Fruit fly (Drosophila melanogaster): ENCODE results near the gene CG31145.

Gene CG31145

DNA sequence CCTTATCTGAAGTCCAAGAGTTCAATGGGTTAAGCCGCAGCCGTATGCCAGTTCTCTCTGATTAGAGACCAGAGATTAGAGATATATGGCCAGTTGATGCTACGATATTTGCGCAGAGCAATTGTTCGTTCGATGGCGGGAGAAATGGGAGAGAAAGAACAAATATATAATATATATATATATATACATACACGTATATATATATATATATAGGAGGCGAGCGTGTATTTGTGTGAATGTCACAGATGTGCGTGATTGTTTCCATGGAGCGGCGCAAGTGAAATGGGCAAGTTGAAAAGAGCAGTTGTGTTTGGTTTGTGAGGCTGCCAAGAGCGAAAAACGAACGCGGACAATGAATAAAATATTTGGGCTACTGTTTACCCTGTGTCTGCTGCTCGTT, 7.6 kb upstream of the CG31145 start, which contains the start of gene GILT3:
GILT3 (plus strand) TSS at position 301 of the 400 bp plus-strand sequence.
- TF ChIP-seq ey (GFP tag; optimal IDR thresholded peaks at IDR 0.05): no peak
- TF ChIP-seq Hr83 (GFP tag; optimal IDR thresholded peaks at IDR 0.05; ENCODE audit: poor library complexity, severe bottlenecking): no peak
- no peak for TF ChIP-seq Hnf4 (GFP tag; optimal IDR thresholded peaks at IDR 0.05)
- TF ChIP-seq tai (GFP tag; optimal IDR thresholded peaks at IDR 0.05): no peak
- TF ChIP-seq dl (GFP tag; optimal IDR thresholded peaks at IDR 0.05; ENCODE audit: insufficient read depth in 1 of 2, partially characterized antibody in 2 of 2): no peak
- TF ChIP-seq Mio (GFP tag; optimal IDR thresholded peaks at IDR 0.05): no peak
- no peak for TF ChIP-seq HLH106 (tag; optimal IDR thresholded peaks at IDR 0.05)
- no peak for TF ChIP-seq br (GFP tag; optimal IDR thresholded peaks at IDR 0.05)
- no peak for TF ChIP-seq CrebA (GFP tag; optimal IDR thresholded peaks at IDR 0.05; ENCODE audit: borderline replicate concordance)

DNA sequence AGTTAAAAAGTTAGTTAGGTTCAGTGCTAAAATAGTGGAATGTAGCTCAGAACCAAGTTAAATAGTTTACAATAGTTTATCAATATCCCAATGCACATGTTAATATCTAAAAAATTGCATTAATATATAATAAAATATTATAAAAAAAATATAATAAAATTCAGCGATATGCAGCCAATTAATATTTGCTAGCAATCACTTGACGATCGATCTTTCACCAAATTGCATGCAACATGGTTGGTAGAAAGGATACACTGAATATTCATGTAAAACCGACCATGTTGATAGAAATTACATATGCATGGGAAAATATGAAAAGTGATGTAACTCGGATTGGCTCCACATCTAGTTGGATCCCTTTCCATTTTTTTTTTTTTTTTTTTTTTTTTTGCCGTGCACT, 6.2 kb upstream of the CG31145 start:
- no peak for TF ChIP-seq foxo (GFP tag; optimal IDR thresholded peaks at IDR 0.05)
- no peak for TF ChIP-seq usp (GFP tag; optimal IDR thresholded peaks at IDR 0.05)
- TF ChIP-seq h (GFP tag; optimal IDR thresholded peaks at IDR 0.05): no peak
- no peak for TF ChIP-seq jim (GFP tag; optimal IDR thresholded peaks at IDR 0.05)
- no peak for TF ChIP-seq brk (GFP tag; optimal IDR thresholded peaks at IDR 0.05)

dm6 chr3R:23674369-23674768, 4.9 kb upstream of the CG31145 start:
- TF ChIP-seq dl (GFP tag; optimal IDR thresholded peaks at IDR 0.05; ENCODE audit: insufficient read depth in 1 of 2, partially characterized antibody in 2 of 2): no peak
- no peak for TF ChIP-seq CrebA (GFP tag; optimal IDR thresholded peaks at IDR 0.05; ENCODE audit: borderline replicate concordance)
- TF ChIP-seq dsf (GFP tag; optimal IDR thresholded peaks at IDR 0.05; ENCODE audit: borderline replicate concordance): no peak
- TF ChIP-seq GATAd (GFP tag; optimal IDR thresholded peaks at IDR 0.05): no peak
- TF ChIP-seq CG32264 (GFP tag; optimal IDR thresholded peaks at IDR 0.05): no peak
- TF ChIP-seq Vsx2 (GFP tag; optimal IDR thresholded peaks at IDR 0.05; ENCODE audit: partially characterized antibody): no peak
- no peak for TF ChIP-seq Dfd (GFP tag; optimal IDR thresholded peaks at IDR 0.05)
- TF ChIP-seq Sp1 (GFP tag; optimal IDR thresholded peaks at IDR 0.05): no peak
- TF ChIP-seq ey (GFP tag; optimal IDR thresholded peaks at IDR 0.05): no peak
- no peak for TF ChIP-seq Jra (GFP tag; optimal IDR thresholded peaks at IDR 0.05)
- no peak for TF ChIP-seq dmrt93B (GFP tag; optimal IDR thresholded peaks at IDR 0.05)

DNA sequence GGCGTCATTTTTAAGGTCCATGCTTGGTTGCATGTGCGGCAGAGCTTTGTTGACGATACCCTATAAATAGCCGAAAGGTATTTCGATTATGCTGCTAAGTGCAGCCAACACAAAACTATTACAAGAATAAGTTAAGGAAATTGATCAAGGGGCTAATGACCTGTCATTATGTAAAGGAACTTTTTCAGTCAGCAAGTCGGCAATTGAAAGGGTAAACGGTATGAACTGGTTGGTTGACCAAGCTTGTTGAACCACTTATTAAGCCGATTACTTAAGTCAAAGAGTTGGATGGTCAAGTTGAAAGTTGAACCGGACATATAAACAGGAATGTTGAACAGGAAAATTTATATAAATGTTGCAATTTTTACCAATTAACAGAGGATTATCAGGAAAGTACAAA, 3.6 kb upstream of the CG31145 start:
- TF ChIP-seq Hr78 (GFP tag; optimal IDR thresholded peaks at IDR 0.05) (no peak), N (GFP tag; optimal IDR thresholded peaks at IDR 0.05) (no peak), Sp1 (GFP tag; optimal IDR thresholded peaks at IDR 0.05) (no peak), br (GFP tag; optimal IDR thresholded peaks at IDR 0.05) (no peak), dl (GFP tag; optimal IDR thresholded peaks at IDR 0.05; ENCODE audit: insufficient read depth in 1 of 2, partially characterized antibody in 2 of 2) (no peak), brk (GFP tag; optimal IDR thresholded peaks at IDR 0.05) (no peak), Myc (optimal IDR thresholded peaks at IDR 0.05) (no peak), Mio (GFP tag; optimal IDR thresholded peaks at IDR 0.05) (no peak)

DNA sequence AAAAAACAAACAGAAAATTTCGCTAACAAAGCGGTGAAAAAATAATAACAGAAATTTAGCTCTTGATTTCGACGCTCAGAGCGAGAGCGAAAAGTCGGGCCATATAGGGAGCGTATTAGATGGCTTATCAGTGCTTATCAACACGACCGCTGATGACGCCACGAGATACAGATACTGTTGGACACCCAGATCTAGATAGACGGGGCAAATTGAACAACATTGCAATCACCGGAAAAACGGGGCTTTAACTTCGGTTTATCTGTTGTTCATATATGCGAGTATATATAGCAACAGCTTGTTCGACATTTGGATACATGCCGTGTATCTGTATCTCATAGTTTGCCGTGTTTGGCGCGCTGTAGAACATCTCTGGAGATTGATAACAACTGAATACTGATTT, 876 bp downstream of the CG31145 start:
- TF ChIP-seq tai (GFP tag; optimal IDR thresholded peaks at IDR 0.05) (no peak), Rel (GFP tag; optimal IDR thresholded peaks at IDR 0.05) (no peak), Rel (tag; optimal IDR thresholded peaks at IDR 0.05) (peak; percentile 33)

- TF ChIP-seq Jra (GFP tag; optimal IDR thresholded peaks at IDR 0.05): no peak
Measured at dm6 chr3R:23667451-23667850, 2.0 kb downstream of the CG31145 start.

- TF ChIP-seq pan (optimal IDR thresholded peaks at IDR 0.05): no peak
- TF ChIP-seq Hr78 (GFP tag; optimal IDR thresholded peaks at IDR 0.05): no peak
- TF ChIP-seq Sp1 (GFP tag; optimal IDR thresholded peaks at IDR 0.05): no peak
- no peak for TF ChIP-seq dsf (GFP tag; optimal IDR thresholded peaks at IDR 0.05; ENCODE audit: borderline replicate concordance)
- no peak for TF ChIP-seq Myc (optimal IDR thresholded peaks at IDR 0.05)
- TF ChIP-seq Vsx2 (GFP tag; optimal IDR thresholded peaks at IDR 0.05; ENCODE audit: partially characterized antibody): no peak
- TF ChIP-seq rgr (GFP tag; optimal IDR thresholded peaks at IDR 0.05): no peak
Measured at dm6 chr3R:23666672-23667211, 2.7 kb downstream of the CG31145 start.

Data from whole organism, wandering third instar larva.